Fruit fly (Drosophila melanogaster) whole organism, embryonic: Measurements from ENCODE around the gene usp.

Experiments used
- CG10147 ChIP-seq: fragments of 200-800 bp; sonication (Bioruptor generic); optimal IDR thresholded peaks from 2 replicates; lab custom pipeline; 2019; ENCODE audit warnings: missing biosample characterization, mild to moderate bottlenecking, missing genetic modification characterization, moderate library complexity
- CG1024 ChIP-seq: fragments of 200-800 bp; sonication (Bioruptor generic); IDR thresholded peaks from 2 replicates; pipeline ENCODE4 v1.3.6; 2022; ENCODE audit warnings: missing biosample characterization, missing genetic modification characterization
- CG10274 ChIP-seq: fragments of 200-800 bp; sonication (Bioruptor generic); optimal IDR thresholded peaks from 3 replicates; lab custom pipeline; 2017; ENCODE audit warnings: missing biosample characterization, mild to moderate bottlenecking, missing genetic modification characterization
- CG10654 ChIP-seq: fragments of 200-800 bp; sonication (Bioruptor generic); optimal IDR thresholded peaks from 2 replicates; lab custom pipeline; 2016; ENCODE audit warnings: missing biosample characterization, missing genetic modification characterization
- CG11723 ChIP-seq: fragments of 200-800 bp; sonication (Bioruptor generic); optimal IDR thresholded peaks from 2 replicates; lab custom pipeline; 2017; ENCODE audit warnings: missing biosample characterization, mild to moderate bottlenecking, missing genetic modification characterization
- CG1233 ChIP-seq: fragments of 200-800 bp; sonication (Bioruptor generic); optimal IDR thresholded peaks from 4 replicates; lab custom pipeline; 2018; ENCODE audit warnings: missing biosample characterization, mild to moderate bottlenecking, missing genetic modification characterization
- CG14050 ChIP-seq: fragments of 200-800 bp; sonication (Bioruptor generic); IDR thresholded peaks from 3 replicates; pipeline ENCODE4 v1.3.6; 2022; ENCODE audit warnings: missing biosample characterization, missing genetic modification characterization
- CG15269 ChIP-seq: fragments of 200-800 bp; sonication (Bioruptor generic); optimal IDR thresholded peaks from 2 replicates; lab custom pipeline; 2018; ENCODE audit warnings: missing biosample characterization, mild to moderate bottlenecking, missing genetic modification characterization, moderate library complexity
- CG17912 ChIP-seq: fragments of 200-800 bp; sonication (Bioruptor generic); optimal IDR thresholded peaks from 2 replicates; lab custom pipeline; 2018; ENCODE audit warnings: missing biosample characterization, mild to moderate bottlenecking, missing genetic modification characterization
- CG2129 ChIP-seq: fragments of 200-800 bp; sonication (Bioruptor generic); IDR thresholded peaks from 2 replicates; pipeline ENCODE4 v1.3.6; 2022; ENCODE audit warnings: missing biosample characterization, missing genetic modification characterization; ENCODE audit not compliant: partially characterized antibody
- CG2678 ChIP-seq: fragments of 200-800 bp; sonication (Bioruptor generic); optimal IDR thresholded peaks from 3 replicates; lab custom pipeline; 2019; ENCODE audit warnings: missing biosample characterization, mild to moderate bottlenecking, missing genetic modification characterization, moderate library complexity
- CG2712 ChIP-seq: fragments of 200-800 bp; optimal IDR thresholded peaks from 3 replicates; lab custom pipeline; 2019; ENCODE audit warnings: missing biosample characterization, mild to moderate bottlenecking, missing genetic modification characterization, moderate library complexity
- CG32772 ChIP-seq: fragments of 200-800 bp; sonication (Bioruptor generic); IDR thresholded peaks from 2 replicates; pipeline ENCODE4 v1.3.6; 2022; ENCODE audit warnings: missing biosample characterization, missing genetic modification characterization
- CG3847 ChIP-seq: fragments of 200-800 bp; sonication (Bioruptor generic); IDR thresholded peaks from 2 replicates; pipeline ENCODE4 v1.3.6; 2022; ENCODE audit warnings: missing biosample characterization, missing genetic modification characterization
- CG42726 ChIP-seq: fragments of 200-800 bp; sonication (Bioruptor generic); IDR thresholded peaks from 2 replicates; pipeline ENCODE4 v1.3.6; 2022; ENCODE audit warnings: missing biosample characterization, missing genetic modification characterization; ENCODE audit not compliant: partially characterized antibody
- CG4360 ChIP-seq: fragments of 200-800 bp; sonication (Bioruptor generic); IDR thresholded peaks from 2 replicates; pipeline ENCODE4 v1.3.6; 2022; ENCODE audit warnings: missing biosample characterization, missing genetic modification characterization
- CG4424 ChIP-seq: fragments of 200-800 bp; sonication (Bioruptor generic); optimal IDR thresholded peaks from 3 replicates; lab custom pipeline; 2016; ENCODE audit warnings: missing biosample characterization, missing genetic modification characterization
- CG6272 ChIP-seq: fragments of 200-800 bp; sonication (Bioruptor generic); IDR thresholded peaks from 2 replicates; pipeline ENCODE4 v1.3.6; 2022; ENCODE audit warnings: missing biosample characterization, missing genetic modification characterization
- CG6765 ChIP-seq: fragments of 200-800 bp; sonication (Bioruptor generic); optimal IDR thresholded peaks from 3 replicates; lab custom pipeline; 2017; ENCODE audit warnings: missing biosample characterization, mild to moderate bottlenecking, missing genetic modification characterization
- CG8281 ChIP-seq: fragments of 200-800 bp; sonication (Bioruptor generic); optimal IDR thresholded peaks from 2 replicates; lab custom pipeline; 2018; ENCODE audit warnings: missing biosample characterization, mild to moderate bottlenecking, missing genetic modification characterization, moderate library complexity
- H15 ChIP-seq: fragments of 200-800 bp; sonication (Bioruptor generic); IDR thresholded peaks from 3 replicates; pipeline ENCODE4 v1.3.6; 2022; ENCODE audit warnings: missing biosample characterization, missing genetic modification characterization
- H2.0 ChIP-seq: fragments of 200-800 bp; sonication (Bioruptor generic); IDR thresholded peaks from 2 replicates; pipeline ENCODE4 v1.3.6; 2022; ENCODE audit warnings: missing biosample characterization, missing genetic modification characterization
- HLHmδ ChIP-seq: fragments of 200-800 bp; sonication (Bioruptor generic); optimal IDR thresholded peaks from 2 replicates; lab custom pipeline; 2018; ENCODE audit warnings: missing biosample characterization, mild to moderate bottlenecking, missing genetic modification characterization, moderate library complexity
- Kr ChIP-seq: fragments of 200-800 bp; sonication (Bioruptor generic); optimal IDR thresholded peaks from 2 replicates; lab custom pipeline; 2017; ENCODE audit warnings: missing biosample characterization, mild to moderate bottlenecking, missing genetic modification characterization
- Lim3 ChIP-seq: fragments of 200-800 bp; sonication (Bioruptor generic); IDR thresholded peaks from 2 replicates; pipeline ENCODE4 v1.3.6; 2022; ENCODE audit warnings: missing biosample characterization, missing genetic modification characterization
- MESR4 ChIP-seq: fragments of 200-800 bp; sonication (Bioruptor generic); optimal IDR thresholded peaks from 2 replicates; lab custom pipeline; 2018; ENCODE audit warnings: missing biosample characterization, mild to moderate bottlenecking, missing genetic modification characterization, moderate library complexity
- MTF-1 ChIP-seq: fragments of 200-800 bp; sonication (Bioruptor generic); optimal IDR thresholded peaks from 2 replicates; lab custom pipeline; 2018; ENCODE audit warnings: missing biosample characterization, mild to moderate bottlenecking, missing genetic modification characterization, borderline replicate concordance
- Mad ChIP-seq: fragments of 200-800 bp; sonication (Bioruptor generic); optimal IDR thresholded peaks from 2 replicates; lab custom pipeline; 2016; ENCODE audit warnings: missing biosample characterization, missing genetic modification characterization
- Sry-β ChIP-seq: fragments of 200-800 bp; sonication (Bioruptor generic); optimal IDR thresholded peaks from 2 replicates; lab custom pipeline; 2018; ENCODE audit warnings: missing biosample characterization, mild to moderate bottlenecking, missing genetic modification characterization, moderate library complexity
- bbx ChIP-seq: fragments of 200-800 bp; sonication (Bioruptor generic); IDR thresholded peaks from 2 replicates; pipeline ENCODE4 v1.3.6; 2022; ENCODE audit warnings: missing biosample characterization, missing genetic modification characterization; ENCODE audit not compliant: partially characterized antibody
- ci ChIP-seq: fragments of 200-800 bp; sonication (Bioruptor generic); IDR thresholded peaks from 3 replicates; pipeline ENCODE4 v1.3.6; 2022; ENCODE audit warnings: missing biosample characterization, missing genetic modification characterization
- crol ChIP-seq: fragments of 200-800 bp; sonication (Bioruptor generic); IDR thresholded peaks from 2 replicates; pipeline ENCODE4 v1.3.6; 2022; ENCODE audit warnings: missing biosample characterization, missing genetic modification characterization
- cwo ChIP-seq: fragments of 200-800 bp; sonication (Bioruptor generic); optimal IDR thresholded peaks from 3 replicates; lab custom pipeline; 2017; ENCODE audit warnings: missing biosample characterization, missing genetic modification characterization, mild to moderate bottlenecking, moderate library complexity, missing genetic modification reagents
- disco-r ChIP-seq: fragments of 200-800 bp; sonication (Bioruptor generic); optimal IDR thresholded peaks from 2 replicates; lab custom pipeline; 2016; ENCODE audit warnings: missing biosample characterization, missing genetic modification characterization
- dysf ChIP-seq: fragments of 200-800 bp; sonication (Bioruptor generic); IDR thresholded peaks from 3 replicates; pipeline ENCODE4 v1.3.6; 2022; ENCODE audit warnings: missing biosample characterization, missing genetic modification characterization
- en ChIP-seq: fragments of 200-800 bp; sonication (Bioruptor generic); optimal IDR thresholded peaks from 2 replicates; lab custom pipeline; 2016; ENCODE audit warnings: missing biosample characterization, missing genetic modification characterization
- fru ChIP-seq: fragments of >200 bp; optimal IDR thresholded peaks from 2 replicates; lab custom pipeline; 2017
- jigr1 ChIP-seq: fragments of 200-800 bp; sonication (Bioruptor generic); IDR thresholded peaks from 3 replicates; pipeline ENCODE4 v1.3.6; 2022; ENCODE audit warnings: missing biosample characterization, missing genetic modification characterization
- jumu ChIP-seq: fragments of 200-800 bp; sonication (Bioruptor generic); optimal IDR thresholded peaks from 3 replicates; lab custom pipeline; 2016; ENCODE audit warnings: missing biosample characterization, missing genetic modification characterization
- mld ChIP-seq: fragments of 200-800 bp; sonication (Bioruptor generic); IDR thresholded peaks from 3 replicates; pipeline ENCODE4 v1.3.6; 2022; ENCODE audit warnings: missing biosample characterization, missing genetic modification characterization; ENCODE audit not compliant: partially characterized antibody
- nau ChIP-seq: fragments of 200-800 bp; sonication (Bioruptor generic); optimal IDR thresholded peaks from 3 replicates; lab custom pipeline; 2017; ENCODE audit warnings: missing biosample characterization, mild to moderate bottlenecking, missing genetic modification characterization, missing genetic modification reagents
- onecut ChIP-seq: fragments of 200-800 bp; sonication (Bioruptor generic); IDR thresholded peaks from 2 replicates; pipeline ENCODE4 v1.3.6; 2022; ENCODE audit warnings: missing biosample characterization, missing genetic modification characterization
- org-1 ChIP-seq: fragments of 200-800 bp; sonication (Bioruptor generic); optimal IDR thresholded peaks from 2 replicates; lab custom pipeline; 2017; ENCODE audit warnings: missing biosample characterization, missing genetic modification characterization
- pho ChIP-seq: fragments of 200-800 bp; sonication (Bioruptor generic); optimal IDR thresholded peaks from 2 replicates; lab custom pipeline; 2016; ENCODE audit warnings: missing biosample characterization, missing genetic modification characterization
- pita ChIP-seq: fragments of 200-800 bp; sonication (Bioruptor generic); optimal IDR thresholded peaks from 2 replicates; lab custom pipeline; 2017; ENCODE audit warnings: missing biosample characterization, mild to moderate bottlenecking, missing genetic modification characterization
- sna ChIP-seq: fragments of 200-800 bp; sonication (Bioruptor generic); IDR thresholded peaks from 2 replicates; pipeline ENCODE4 v1.3.6; 2022; ENCODE audit warnings: missing biosample characterization, missing genetic modification characterization; ENCODE audit not compliant: partially characterized antibody
- stwl ChIP-seq: fragments of 200-800 bp; sonication (Bioruptor generic); optimal IDR thresholded peaks from 3 replicates; lab custom pipeline; 2018; ENCODE audit warnings: missing biosample characterization, mild to moderate bottlenecking, missing genetic modification characterization, moderate library complexity
- wek ChIP-seq: fragments of 200-800 bp; sonication (Bioruptor generic); optimal IDR thresholded peaks from 3 replicates; lab custom pipeline; 2018; ENCODE audit warnings: missing biosample characterization, mild to moderate bottlenecking, missing genetic modification characterization, moderate library complexity
- wor ChIP-seq: fragments of 200-800 bp; sonication (Bioruptor generic); IDR thresholded peaks from 2 replicates; pipeline ENCODE4 v1.3.6; 2022; ENCODE audit warnings: missing biosample characterization, missing genetic modification characterization
- zen ChIP-seq: fragments of 200-800 bp; sonication (Bioruptor generic); optimal IDR thresholded peaks from 3 replicates; lab custom pipeline; 2018; ENCODE audit warnings: missing biosample characterization, mild to moderate bottlenecking, missing genetic modification characterization, moderate library complexity

The usp gene

dm6 chrX:2009453-2010009 lies 32.6 kb downstream of the usp start (continued):
- TF ChIP-seq H15 (GFP tag; lab: Robert Waterston, UW) (0 out of 3 replicates have a peak, but pooled peaks have one; percentile 23), wor (GFP tag; lab: Robert Waterston, UW) (peak; percentile 23; the same call in 1 of the 2 replicates), CG11723 (GFP tag; lab: Kevin White, UChicago) (peak; percentile 66), CG1024 (GFP tag; lab: Robert Waterston, UW) (no peak), Lim3 (GFP tag; lab: Robert Waterston, UW) (no peak), CG14050 (GFP tag; lab: Robert Waterston, UW) (peak; percentile 58; the same call in 2 of the 3 replicates), CG42726 (GFP tag; lab: Robert Waterston, UW) (no peak), onecut (GFP tag; lab: Robert Waterston, UW) (0 out of 2 replicates have a peak, but pooled peaks have one; percentile 34), CG10274 (GFP tag; lab: Kevin White, UChicago) (peak; percentile 50), CG6765 (GFP tag; lab: Kevin White, UChicago) (no peak), CG1233 (GFP tag; lab: Kevin White, UChicago) (peak; percentile 59), bbx (GFP tag; lab: Robert Waterston, UW) (no peak), CG2129 (no peak), Kr (no peak), disco-r (peak; percentile 50), mld (GFP tag; lab: Robert Waterston, UW) (no peak), dysf (GFP tag; lab: Robert Waterston, UW) (peak; percentile 68), Mad (peak; percentile 63), MESR4 (GFP tag; lab: Kevin White, UChicago) (no peak), CG32772 (GFP tag; lab: Robert Waterston, UW) (peak; percentile 51), zen (tag; lab: Kevin White, UChicago) (peak; percentile 59), CG15269 (tag; lab: Kevin White, UChicago) (peak; percentile 75), ci (GFP tag; lab: Robert Waterston, UW) (peak; percentile 39; the same call in 2 of the 3 replicates), CG17912 (no peak), CG8281 (tag; lab: Kevin White, UChicago) (peak; percentile 38), CG2678 (tag; lab: Kevin White, UChicago) (peak; percentile 85), en (peak; percentile 13), jumu (GFP tag; lab: Kevin White, UChicago) (peak; percentile 70), crol (GFP tag; lab: Robert Waterston, UW) (no peak; the same call in 1 of the 2 replicates), jigr1 (GFP tag; lab: Robert Waterston, UW) (peak; percentile 67; the same call in 1 of the 3 replicates), CG4360 (GFP tag; lab: Robert Waterston, UW) (no peak), CG3847 (peak; percentile 52), HLHmδ (GFP tag; lab: Kevin White, UChicago) (no peak), CG6272 (GFP tag; lab: Robert Waterston, UW) (peak; percentile 23; the same call in 1 of the 2 replicates), pho (peak; percentile 72), org-1 (GFP tag; lab: Kevin White, UChicago) (peak; percentile 62), sna (GFP tag; lab: Robert Waterston, UW) (no peak), stwl (tag; lab: Kevin White, UChicago) (peak; percentile 30), wek (peak; percentile 95), nau (GFP tag; lab: Kevin White, UChicago) (peak; percentile 51), Sry-β (GFP tag; lab: Kevin White, UChicago) (peak; percentile 17), CG10654 (GFP tag; lab: Kevin White, UChicago) (peak; percentile 51), CG10147 (GFP tag; lab: Kevin White, UChicago) (peak; percentile 59), pita (GFP tag; lab: Kevin White, UChicago) (no peak), CG2712 (peak; percentile 79), H2.0 (GFP tag; lab: Robert Waterston, UW) (peak; percentile 41; the same call in 1 of the 2 replicates), MTF-1 (no peak), cwo (peak; percentile 36), fru (no peak), CG4424 (peak; percentile 81)
